Worm (Caenorhabditis elegans): ENCODE results near the gene Y116A8C.27.
A peak's percentile ranks its signal among the peaks of the same experiment; 100 is the strongest.

Y116A8C.27 gene

ce11 chrIV:17108805-17109204 lies 12.7 kb upstream of the Y116A8C.27 start:
- TF ChIP-seq sptf-1 (tag; optimal IDR thresholded peaks at IDR 0.05) = no peak
- TF ChIP-seq nhr-237 (tag; optimal IDR thresholded peaks at IDR 0.05) = no peak
- TF ChIP-seq cnd-1 (tag; optimal IDR thresholded peaks at IDR 0.05) = no peak
- TF ChIP-seq unc-62 (GFP tag; optimal IDR thresholded peaks at IDR 0.05) = no peak
- no peak for TF ChIP-seq ces-1 (GFP tag; optimal IDR thresholded peaks at IDR 0.05)
- no peak for TF ChIP-seq nhr-2 (tag; optimal IDR thresholded peaks at IDR 0.05)
- TF ChIP-seq mab-5 (tag; optimal IDR thresholded peaks at IDR 0.05) = no peak
- TF ChIP-seq mep-1 (tag; optimal IDR thresholded peaks at IDR 0.05) = no peak

- TF ChIP-seq drap-1 (GFP tag; optimal IDR thresholded peaks at IDR 0.05) (no peak), ceh-83 (GFP tag; optimal IDR thresholded peaks at IDR 0.05) (peak; percentile 30), sptf-1 (tag; optimal IDR thresholded peaks at IDR 0.05) (no peak), ham-2 (GFP tag; optimal IDR thresholded peaks at IDR 0.05) (no peak), cnd-1 (tag; optimal IDR thresholded peaks at IDR 0.05) (peak; percentile 64), mab-5 (tag; optimal IDR thresholded peaks at IDR 0.05) (no peak), snpc-4 (tag; optimal IDR thresholded peaks at IDR 0.05) (no peak)
Measured at ce11 chrIV:17108200-17108599, 12.1 kb upstream of the Y116A8C.27 start.

DNA sequence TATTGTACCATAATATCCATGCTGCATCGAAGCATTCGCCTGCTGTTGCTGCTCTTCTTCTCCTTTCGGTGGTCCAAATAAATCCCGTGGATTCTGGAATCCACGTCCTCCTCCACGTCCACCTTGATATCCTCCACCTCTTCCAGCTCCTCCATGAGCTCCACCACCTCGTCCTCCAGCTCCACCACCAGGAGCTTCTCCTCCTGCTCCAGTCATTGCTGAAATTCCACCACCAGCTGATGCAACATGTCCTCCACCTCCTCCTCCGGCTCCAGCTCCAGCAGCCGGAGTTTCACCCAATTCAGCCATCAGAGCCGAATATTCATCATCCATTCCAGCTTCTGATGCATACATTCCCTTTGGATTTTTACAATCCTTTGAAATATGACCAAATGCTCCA lies 9.5 kb upstream of the Y116A8C.27 start:
- TF ChIP-seq snpc-4 (tag; optimal IDR thresholded peaks at IDR 0.05) = no peak
- TF ChIP-seq flh-1 (GFP tag; optimal IDR thresholded peaks at IDR 0.05) = no peak
- TF ChIP-seq bed-3 (GFP tag; optimal IDR thresholded peaks at IDR 0.05) = no peak
- TF ChIP-seq lsy-2 (tag; optimal IDR thresholded peaks at IDR 0.05) = no peak
- no peak for TF ChIP-seq ceh-83 (GFP tag; optimal IDR thresholded peaks at IDR 0.05)
- no peak for TF ChIP-seq nhr-12 (tag; optimal IDR thresholded peaks at IDR 0.05)
- no peak for TF ChIP-seq unc-120 (tag; optimal IDR thresholded peaks at IDR 0.05; ENCODE audit: poor library complexity, severe bottlenecking)
- no peak for TF ChIP-seq ham-2 (GFP tag; optimal IDR thresholded peaks at IDR 0.05)

ce11 chrIV:17104157-17104872 lies 8.2 kb upstream of the Y116A8C.27 start:
- TF ChIP-seq ceh-43 (GFP tag; optimal IDR thresholded peaks at IDR 0.05) (no peak), M03D4.4 (tag; optimal IDR thresholded peaks at IDR 0.05) (no peak), lin-32 (GFP tag; optimal IDR thresholded peaks at IDR 0.05) (no peak), lsy-2 (tag; optimal IDR thresholded peaks at IDR 0.05) (no peak), nhr-237 (tag; optimal IDR thresholded peaks at IDR 0.05) (no peak), lin-13 (tag; optimal IDR thresholded peaks at IDR 0.05) (no peak), ceh-83 (GFP tag; optimal IDR thresholded peaks at IDR 0.05) (no peak), hlh-1 (tag; optimal IDR thresholded peaks at IDR 0.05) (no peak), nhr-28 (tag; optimal IDR thresholded peaks at IDR 0.05) (no peak), sem-2 (GFP tag; optimal IDR thresholded peaks at IDR 0.05) (no peak), nhr-12 (tag; optimal IDR thresholded peaks at IDR 0.05) (no peak), nhr-76 (tag; optimal IDR thresholded peaks at IDR 0.05) (no peak), unc-120 (tag; optimal IDR thresholded peaks at IDR 0.05; ENCODE audit: poor library complexity, severe bottlenecking) (no peak), ceh-39 (tag; optimal IDR thresholded peaks at IDR 0.05) (no peak), unc-39 (tag; optimal IDR thresholded peaks at IDR 0.05) (no peak)

- TF ChIP-seq nhr-2 (tag; optimal IDR thresholded peaks at IDR 0.05) (peak; percentile 22), flh-1 (GFP tag; optimal IDR thresholded peaks at IDR 0.05) (no peak)
Measured at ce11 chrIV:17103615-17104014, 7.5 kb upstream of the Y116A8C.27 start, which contains the start of gene Y116A8C.30. Y116A8C.30 (minus strand) TSS chrIV:17103715.

ce11 chrIV:17103116-17103515 lies 7.0 kb upstream of the Y116A8C.27 start:
- TF ChIP-seq unc-39 (tag; optimal IDR thresholded peaks at IDR 0.05) (no peak), elt-1 (tag; optimal IDR thresholded peaks at IDR 0.05; ENCODE audit: borderline replicate concordance, insufficient read depth) (no peak), tbx-8 (GFP tag; optimal IDR thresholded peaks at IDR 0.05) (no peak)

Measured in whole organism, mixed stage, embryonic.